Worm (Caenorhabditis elegans) whole organism, dauer: Measurements from ENCODE around the gene B0432.1.
"Not testable (repeated sequence)": the region's sequence is repeated elsewhere in the genome, so short reads cannot be mapped to it uniquely, and the experiment has no call there.

Experiments used
- unc-62 ChIP-seq: sonication (generic microtip); optimal IDR thresholded peaks from 2 replicates; lab custom pipeline; 2017; ENCODE audit warnings: missing biosample characterization, missing genetic modification reagents, missing genetic modification characterization

Gene B0432.1

DNA sequence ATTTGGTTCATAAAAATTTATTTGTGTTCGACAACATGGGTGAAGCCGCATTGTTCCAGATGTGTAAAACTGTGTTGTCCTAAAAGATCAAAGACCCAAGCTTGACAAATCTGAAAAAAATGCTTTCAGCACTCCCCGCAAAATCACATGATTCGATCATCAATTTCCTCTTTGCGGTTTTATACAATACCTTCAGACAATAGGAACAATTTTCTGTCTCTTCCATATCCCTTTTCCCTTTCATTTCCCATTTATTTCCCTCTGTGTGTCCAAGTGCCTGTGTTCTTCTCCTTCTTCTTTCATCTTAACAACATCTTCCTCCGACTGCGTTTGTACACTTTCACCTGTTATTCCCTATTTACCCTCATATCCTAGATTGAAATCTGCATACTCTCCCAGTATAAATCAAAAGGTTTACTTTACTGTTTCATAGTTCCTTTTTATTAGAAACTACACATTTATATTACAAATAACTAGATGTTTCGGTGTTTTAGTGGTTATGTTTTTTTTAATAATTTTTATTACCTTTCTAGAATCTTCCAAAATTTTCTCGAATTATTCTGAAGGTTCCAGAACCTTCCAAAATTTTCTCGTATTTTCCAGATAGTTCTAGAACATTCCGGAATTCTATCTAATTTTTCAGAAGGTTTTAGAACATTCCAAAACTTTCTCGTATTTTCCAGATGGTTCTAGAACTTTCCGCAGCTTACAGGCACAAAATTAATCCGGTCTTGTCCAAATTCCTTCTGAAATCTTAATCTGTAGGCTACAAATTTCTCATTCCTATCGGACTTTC is 4.0 kb downstream of the B0432.1 start, which contains the start of gene K01A2.5:
Gene K01A2.5 (plus strand): TSS at position 297 of the 796 bp plus-strand sequence.
- no peak for TF ChIP-seq unc-62 (GFP tag; lab: Kevin White, UChicago)

- TF ChIP-seq unc-62 (GFP tag; lab: Kevin White, UChicago): no peak
Observed at ce11 chrII:303927-304711, 6.9 kb downstream of the B0432.1 start.

DNA sequence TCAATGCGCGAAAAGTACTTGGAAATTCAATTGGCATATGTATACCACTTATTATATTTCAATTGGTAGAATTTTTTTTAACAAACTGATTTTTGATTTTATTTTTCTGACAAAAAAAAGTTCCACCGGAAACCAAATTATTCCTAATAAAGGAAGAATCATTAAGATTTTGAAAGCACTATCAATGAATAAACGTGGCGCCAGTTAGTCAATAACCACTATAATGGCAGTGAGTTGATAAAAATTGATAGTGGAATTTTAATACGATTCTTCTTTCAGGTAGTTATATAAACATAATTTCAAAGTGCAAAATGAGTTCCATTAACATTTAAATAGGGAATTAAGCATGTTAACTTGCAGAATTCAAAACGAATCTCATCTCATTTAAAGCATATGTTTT is 8.5 kb downstream of the B0432.1 start, which contains the start of gene col-69:
Gene col-69 (minus strand): TSS at position 101 of the 400 bp plus-strand sequence.
- no peak for TF ChIP-seq unc-62 (GFP tag; lab: Kevin White, UChicago)

ce11 chrII:307154-307553 is 10.0 kb downstream of the B0432.1 start, which contains the start of gene K01A2.4:
Gene K01A2.4 (plus strand): TSS chrII:307454.
- TF ChIP-seq unc-62 (GFP tag; lab: Kevin White, UChicago): no peak

DNA sequence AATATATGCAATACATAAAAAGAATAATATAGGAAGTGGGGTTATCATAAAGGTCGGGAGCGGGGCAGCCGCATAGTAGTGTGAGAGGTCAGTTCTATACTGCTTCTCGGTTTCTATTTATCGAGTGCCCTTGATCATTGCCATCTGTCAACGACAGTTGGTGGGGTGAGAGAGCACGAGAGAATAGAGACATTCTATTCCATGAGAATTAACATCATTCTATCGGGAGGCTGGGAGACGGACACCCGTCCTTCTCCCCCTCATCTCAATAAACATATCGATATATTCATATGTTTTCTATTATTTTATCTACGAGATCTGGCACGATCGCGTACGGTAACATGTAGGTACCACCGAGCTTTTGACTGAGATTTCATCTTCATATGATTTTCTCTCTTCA is 14.9 kb downstream of the B0432.1 start, which contains the start of gene mps-2:
Gene mps-2 (minus strand): TSS at position 101 of the 400 bp plus-strand sequence.
- TF ChIP-seq unc-62 (GFP tag; lab: Kevin White, UChicago): not testable (repeated sequence)

DNA sequence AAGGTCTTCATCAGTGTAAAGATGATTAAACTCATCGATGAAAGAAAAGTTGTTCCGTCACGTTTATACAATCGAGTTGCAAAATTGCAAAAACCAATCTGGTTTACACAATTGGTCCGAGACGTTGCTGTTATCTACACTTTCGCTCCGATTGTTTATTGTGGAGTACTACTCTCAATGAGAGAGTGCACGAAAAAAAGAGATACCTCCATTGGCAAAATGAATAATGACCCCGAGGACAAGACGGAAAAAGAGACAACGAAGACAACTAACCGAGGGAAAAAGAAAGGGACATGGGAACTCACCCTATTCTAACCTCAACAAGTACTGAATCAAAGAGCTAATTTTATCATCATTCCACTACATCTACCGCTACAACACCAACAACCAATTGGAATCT is 16.4 kb downstream of the B0432.1 start:
- TF ChIP-seq unc-62 (GFP tag; lab: Kevin White, UChicago): no peak

DNA sequence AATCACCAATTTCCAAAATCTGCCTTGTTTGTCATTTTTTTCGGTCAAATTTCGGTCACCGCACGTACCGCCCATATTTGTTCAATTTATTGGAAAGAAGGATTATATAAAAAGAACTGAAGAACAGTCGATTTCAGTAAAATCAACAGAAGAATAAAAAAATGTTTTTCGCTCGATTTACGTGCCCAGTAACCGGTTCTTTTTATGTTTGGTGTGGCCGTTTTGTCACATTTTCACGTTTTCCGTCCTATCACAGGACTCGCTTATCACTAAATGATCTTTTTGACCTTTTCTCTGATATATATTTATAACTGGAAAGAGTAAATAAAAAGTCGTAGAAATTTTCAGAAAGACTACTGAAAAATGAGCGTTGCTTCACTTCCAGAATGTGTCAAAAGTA is 22.3 kb downstream of the B0432.1 start, which contains the start of gene far-7:
Gene far-7 (plus strand): TSS at position 331 of the 400 bp plus-strand sequence.
- no peak for TF ChIP-seq unc-62 (GFP tag; lab: Kevin White, UChicago)

DNA sequence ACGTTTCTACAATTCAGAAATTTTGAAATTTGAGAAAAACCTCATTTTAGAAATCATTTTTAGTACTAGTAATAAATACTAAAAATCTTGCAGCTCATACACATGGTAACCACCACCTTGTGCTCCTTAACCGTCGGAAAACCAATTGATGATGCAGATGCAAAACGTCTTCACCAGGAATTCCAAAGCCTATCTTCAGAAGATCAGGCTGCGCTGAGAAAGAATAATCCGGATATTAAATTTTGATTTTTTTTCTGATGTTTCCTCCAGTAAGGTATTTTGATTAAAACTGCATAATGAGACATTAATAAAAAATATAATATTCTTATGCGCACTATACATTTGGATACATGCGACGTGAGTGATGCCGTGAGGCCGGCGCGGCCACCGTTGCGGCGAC is 23.6 kb downstream of the B0432.1 start:
- TF ChIP-seq unc-62 (GFP tag; lab: Kevin White, UChicago): no peak

ce11 chrII:321183-321582 is 24.0 kb downstream of the B0432.1 start:
- no peak for TF ChIP-seq unc-62 (GFP tag; lab: Kevin White, UChicago)

DNA sequence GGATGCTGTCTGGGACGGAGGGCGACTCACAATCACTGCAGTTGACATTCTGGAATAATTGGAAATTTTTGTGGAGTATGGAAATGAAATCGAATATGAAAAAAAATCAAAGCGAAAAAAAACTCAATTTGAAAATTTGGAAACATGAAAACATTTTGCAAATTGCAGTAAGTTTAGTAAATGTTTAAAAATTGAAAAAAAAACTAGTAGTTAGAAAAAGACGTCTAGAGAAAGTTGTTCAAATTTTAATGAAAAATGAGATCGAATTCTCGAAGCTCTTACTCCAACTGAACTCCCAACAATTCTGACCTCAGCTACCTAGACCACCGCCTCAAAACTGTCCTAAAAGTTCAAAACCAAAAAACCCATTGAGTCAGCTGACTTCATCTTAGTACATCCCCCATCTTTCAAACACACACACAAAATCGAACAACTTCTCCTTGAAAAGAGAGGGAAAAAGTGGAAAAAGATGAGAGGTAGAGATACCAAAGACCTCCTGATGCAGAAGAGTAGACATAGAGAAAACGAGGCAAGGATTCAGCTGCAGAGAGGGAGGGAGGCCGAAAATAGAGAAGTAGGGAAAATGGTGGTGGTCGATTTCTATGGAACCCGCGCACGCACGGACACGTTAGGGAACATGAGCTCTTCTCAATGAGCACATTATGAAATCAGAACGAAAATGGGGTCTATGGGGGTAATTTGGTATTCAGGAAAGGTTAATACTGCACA is 26.0 kb downstream of the B0432.1 start, which contains the start of gene K01A2.10:
Gene K01A2.10 (minus strand): TSS at position 51 of the 729 bp plus-strand sequence.
- no peak for TF ChIP-seq unc-62 (GFP tag; lab: Kevin White, UChicago)

ce11 chrII:325639-326350 is 28.6 kb downstream of the B0432.1 start, which contains the start of gene sgcb-1:
Gene sgcb-1 (plus strand): TSS chrII:326300.
- no peak for TF ChIP-seq unc-62 (GFP tag; lab: Kevin White, UChicago)

DNA sequence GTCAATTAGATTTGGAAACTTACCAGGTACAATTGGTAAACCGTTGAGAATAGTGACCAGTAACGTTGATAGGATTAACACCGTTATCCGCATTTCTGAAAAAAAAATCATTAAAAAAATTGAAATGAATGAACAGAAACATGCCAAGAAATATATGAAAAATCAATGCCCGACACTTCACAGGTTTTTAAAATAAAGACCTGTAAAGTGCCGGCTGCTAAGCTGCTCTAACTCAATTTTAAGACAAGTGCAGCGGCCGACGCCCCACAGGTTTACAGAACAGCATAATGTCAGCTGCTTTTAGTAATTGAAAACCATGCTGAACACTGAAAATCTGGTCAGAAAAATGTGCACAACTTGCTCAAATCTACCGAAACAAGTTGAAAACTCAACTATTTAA is 35.2 kb downstream of the B0432.1 start, which contains the start of gene cbn-1:
Gene cbn-1 (minus strand): TSS at position 101 of the 400 bp plus-strand sequence.
- TF ChIP-seq unc-62 (GFP tag; lab: Kevin White, UChicago): no peak

DNA sequence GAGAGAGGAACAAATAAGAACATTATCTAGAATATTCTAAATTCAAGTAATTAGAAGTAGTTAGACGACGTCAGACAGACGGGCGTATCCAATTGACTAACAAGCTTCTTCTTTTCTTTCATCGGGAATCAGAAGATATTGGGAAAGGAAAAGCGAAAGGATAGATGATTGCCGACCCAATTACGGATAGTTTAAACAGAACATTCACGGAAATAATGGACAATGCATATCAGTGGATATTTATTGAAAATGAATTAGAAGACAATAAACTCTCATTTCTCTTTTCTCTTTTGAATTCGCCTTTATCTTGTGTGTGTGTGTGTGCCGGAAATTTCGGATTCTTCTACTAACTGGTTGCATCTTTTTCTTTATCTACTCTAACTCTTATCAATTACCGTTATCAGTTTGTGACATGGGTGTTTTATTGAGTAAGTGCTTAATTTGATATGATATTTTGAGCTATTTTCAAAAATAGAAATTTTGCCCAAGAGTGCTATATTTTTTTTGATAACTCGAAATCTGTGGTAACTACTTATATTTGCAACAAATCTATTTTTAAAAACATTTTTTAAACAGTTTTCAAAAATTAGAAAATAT is 36.8 kb downstream of the B0432.1 start:
- TF ChIP-seq unc-62 (GFP tag; lab: Kevin White, UChicago): no peak

ce11 chrII:334828-335227 is 37.6 kb downstream of the B0432.1 start:
- no peak for TF ChIP-seq unc-62 (GFP tag; lab: Kevin White, UChicago)
